Worm (Caenorhabditis elegans) whole organism, L1 larva: ENCODE measurements around the gene dhs-8.

Source experiments
- ama-1 ChIP-seq: fragments of 150-350 bp; optimal IDR thresholded peaks from 2 replicates; lab custom pipeline; 2014
- blmp-1 ChIP-seq: fragments of 150-350 bp; optimal IDR thresholded peaks from 2 replicates; lab custom pipeline; 2014; ENCODE audit warnings: missing biosample characterization, missing genetic modification characterization
- lin-13 ChIP-seq: fragments of 150-350 bp; optimal IDR thresholded peaks from 2 replicates; lab custom pipeline; 2014; ENCODE audit warnings: missing biosample characterization, missing genetic modification reagents, missing genetic modification characterization
- nhr-237 ChIP-seq: fragments of 150-350 bp; optimal IDR thresholded peaks from 2 replicates; lab custom pipeline; 2014; ENCODE audit warnings: missing biosample characterization, missing genetic modification characterization
- rnt-1 ChIP-seq: sonication (generic microtip); optimal IDR thresholded peaks from 2 replicates; lab custom pipeline; 2016; ENCODE audit warnings: mild to moderate bottlenecking, missing genetic modification characterization, moderate library complexity, missing compliant biosample characterization
- snpc-4 ChIP-seq: fragments of 150-350 bp; optimal IDR thresholded peaks from 2 replicates; lab custom pipeline; 2014; ENCODE audit warnings: missing biosample characterization, missing genetic modification characterization
- unc-62 ChIP-seq: fragments of 150-350 bp; optimal IDR thresholded peaks from 2 replicates; lab custom pipeline; 2014; ENCODE audit warnings: missing biosample characterization, missing genetic modification reagents, missing genetic modification characterization
- vab-15 ChIP-seq: sonication (generic microtip); optimal IDR thresholded peaks from 2 replicates; lab custom pipeline; 2017; ENCODE audit warnings: missing genotype, mild to moderate bottlenecking, missing genetic modification characterization, missing compliant biosample characterization
- xbp-1 ChIP-seq: sonication (generic microtip); optimal IDR thresholded peaks from 2 replicates; lab custom pipeline; 2016; ENCODE audit warnings: missing genetic modification characterization, missing compliant biosample characterization

ce11 chrII:14511189-14511588 is 13.4 kb downstream of the dhs-8 start, which contains the start of gene K10H10.13:
- no peak for TF ChIP-seq blmp-1 (tag; lab: Kevin White, UChicago)
- no peak for TF ChIP-seq rnt-1 (tag; lab: Kevin White, UChicago)
- no peak for TF ChIP-seq nhr-237 (tag; lab: Kevin White, UChicago)
- TF ChIP-seq unc-62 (GFP tag; lab: Kevin White, UChicago), result no peak
- no peak for TF ChIP-seq vab-15
- TF ChIP-seq ama-1, result no peak
- no peak for TF ChIP-seq snpc-4
- TF ChIP-seq xbp-1 (tag; lab: Kevin White, UChicago), result no peak
- no peak for TF ChIP-seq lin-13
